Worm (Caenorhabditis elegans) whole organism, L3 larva: ENCODE results near the gene B0563.5.

Experiments used
- aly-2 ChIP-seq: fragments of 150-350 bp; optimal IDR thresholded peaks from 2 replicates; lab custom pipeline; 2014; ENCODE audit warnings: missing biosample characterization, missing genetic modification characterization
- ama-1 ChIP-seq: fragments of 150-350 bp; optimal IDR thresholded peaks from 2 replicates; lab custom pipeline; 2018
- ceh-16 ChIP-seq: sonication (generic microtip); optimal IDR thresholded peaks from 2 replicates; lab custom pipeline; 2017; ENCODE audit warnings: missing biosample characterization, missing genetic modification characterization
- ceh-28 ChIP-seq: fragments of 150-350 bp; optimal IDR thresholded peaks from 2 replicates; lab custom pipeline; 2014; ENCODE audit warnings: missing biosample characterization, missing genetic modification reagents, missing genetic modification characterization
- daf-12 ChIP-seq: fragments of 150-350 bp; optimal IDR thresholded peaks from 2 replicates; lab custom pipeline; 2014; ENCODE audit warnings: missing biosample characterization, missing genetic modification reagents, missing genetic modification characterization
- egl-27 ChIP-seq: sonication (generic microtip); optimal IDR thresholded peaks from 4 replicates; lab custom pipeline; 2017; ENCODE audit warnings: missing biosample characterization, missing genetic modification reagents, missing genetic modification characterization
- egl-5 ChIP-seq: fragments of 150-350 bp; optimal IDR thresholded peaks from 2 replicates; lab custom pipeline; 2017; ENCODE audit warnings: missing biosample characterization, missing genetic modification reagents, missing genetic modification characterization, inconsistent platforms
- elt-1 ChIP-seq: fragments of 150-350 bp; optimal IDR thresholded peaks from 2 replicates; lab custom pipeline; 2014; ENCODE audit warnings: missing biosample characterization, missing genetic modification characterization
- elt-2 ChIP-seq: sonication (generic microtip); optimal IDR thresholded peaks from 2 replicates; lab custom pipeline; 2016; ENCODE audit warnings: missing genetic modification reagents, mild to moderate bottlenecking, missing genetic modification characterization, missing compliant biosample characterization
- elt-3 ChIP-seq, 3 experiments: fragments of 150-350 bp in 1 of 3; sonication (generic microtip) in 2 of 3; optimal IDR thresholded peaks; 2 replicates in 2 of 3; 4 replicates in 1 of 3; lab custom pipeline; 2014 to 2017; ENCODE audit warnings: missing biosample characterization in 3 of 3, missing genetic modification characterization in 3 of 3
- eor-1 ChIP-seq, 2 experiments: fragments of 150-350 bp; optimal IDR thresholded peaks; 2 replicates each; lab custom pipeline; 2014 to 2018; ENCODE audit warnings: missing biosample characterization in 2 of 2, missing genetic modification characterization in 2 of 2
- fkh-10 ChIP-seq: sonication (generic microtip); optimal IDR thresholded peaks from 2 replicates; lab custom pipeline; 2017; ENCODE audit warnings: missing biosample characterization, missing genetic modification reagents, missing genetic modification characterization
- hmg-11 ChIP-seq: sonication (generic microtip); optimal IDR thresholded peaks from 2 replicates; lab custom pipeline; 2016; ENCODE audit warnings: missing genetic modification characterization, missing compliant biosample characterization
- jun-1 ChIP-seq: fragments of 150-350 bp; optimal IDR thresholded peaks from 2 replicates; lab custom pipeline; 2014; ENCODE audit warnings: missing biosample characterization, missing genetic modification reagents, missing genetic modification characterization
- lin-39 ChIP-seq: fragments of 150-350 bp; optimal IDR thresholded peaks from 2 replicates; lab custom pipeline; 2018; ENCODE audit warnings: missing biosample characterization, missing genetic modification reagents, missing genetic modification characterization
- mml-1 ChIP-seq: fragments of 150-350 bp; sonication (generic microtip); optimal IDR thresholded peaks from 3 replicates; lab custom pipeline; 2014; ENCODE audit warnings: missing biosample characterization, missing genetic modification characterization
- nfya-1 ChIP-seq: sonication (generic microtip); optimal IDR thresholded peaks from 2 replicates; lab custom pipeline; 2017; ENCODE audit warnings: missing genetic modification characterization, mild to moderate bottlenecking, missing compliant biosample characterization, antibody characterized with exemption, moderate library complexity; ENCODE audit not compliant: insufficient read depth
- nhr-11 ChIP-seq: fragments of 150-350 bp; optimal IDR thresholded peaks from 2 replicates; lab custom pipeline; 2014; ENCODE audit warnings: missing biosample characterization, missing genetic modification characterization
- nhr-23 ChIP-seq: fragments of 150-350 bp; optimal IDR thresholded peaks from 2 replicates; lab custom pipeline; 2014; ENCODE audit warnings: missing biosample characterization, missing genetic modification reagents, missing genetic modification characterization
- nhr-237 ChIP-seq: fragments of 150-350 bp; optimal IDR thresholded peaks from 2 replicates; lab custom pipeline; 2014; ENCODE audit warnings: missing biosample characterization, missing genetic modification characterization
- nhr-25 ChIP-seq: sonication (generic microtip); optimal IDR thresholded peaks from 2 replicates; lab custom pipeline; 2017; ENCODE audit warnings: missing biosample characterization, missing genetic modification characterization
- nhr-28 ChIP-seq: fragments of 150-350 bp; optimal IDR thresholded peaks from 2 replicates; lab custom pipeline; 2014; ENCODE audit warnings: missing biosample characterization, missing genetic modification characterization
- nhr-43 ChIP-seq: sonication (generic microtip); optimal IDR thresholded peaks from 2 replicates; lab custom pipeline; 2016; ENCODE audit warnings: mild to moderate bottlenecking, missing genetic modification characterization, missing compliant biosample characterization; ENCODE audit not compliant: poor library complexity, severe bottlenecking
- nhr-67 ChIP-seq: fragments of 150-350 bp; optimal IDR thresholded peaks from 2 replicates; lab custom pipeline; 2014; ENCODE audit warnings: missing biosample characterization, missing genetic modification characterization
- nhr-76 ChIP-seq: fragments of 150-350 bp; sonication (generic microtip); optimal IDR thresholded peaks from 5 replicates; lab custom pipeline; 2014; ENCODE audit warnings: missing biosample characterization, missing genetic modification characterization
- nhr-77 ChIP-seq: fragments of 150-350 bp; optimal IDR thresholded peaks from 2 replicates; lab custom pipeline; 2014; ENCODE audit warnings: missing biosample characterization, missing genetic modification characterization
- pha-4 ChIP-seq: fragments of 150-350 bp; optimal IDR thresholded peaks from 2 replicates; lab custom pipeline; 2014; ENCODE audit warnings: missing biosample characterization, missing genetic modification reagents, missing genetic modification characterization
- pqm-1 ChIP-seq: fragments of 150-350 bp; optimal IDR thresholded peaks from 2 replicates; lab custom pipeline; 2017; ENCODE audit warnings: missing biosample characterization, missing genetic modification characterization, inconsistent platforms
- sea-2 ChIP-seq: fragments of 150-350 bp; sonication (generic microtip); optimal IDR thresholded peaks from 4 replicates; lab custom pipeline; 2014; ENCODE audit warnings: missing biosample characterization, missing genetic modification reagents, missing genetic modification characterization
- skn-1 ChIP-seq: fragments of 150-350 bp; optimal IDR thresholded peaks from 2 replicates; lab custom pipeline; 2014; ENCODE audit warnings: missing biosample characterization, missing genetic modification characterization
- snpc-4 ChIP-seq: fragments of 150-350 bp; optimal IDR thresholded peaks from 2 replicates; lab custom pipeline; 2014; ENCODE audit warnings: missing biosample characterization, missing genetic modification characterization
- tbx-2 ChIP-seq: sonication (generic microtip); optimal IDR thresholded peaks from 2 replicates; lab custom pipeline; 2016; ENCODE audit warnings: mild to moderate bottlenecking, missing genetic modification characterization, missing compliant biosample characterization
- unc-39 ChIP-seq: sonication (generic microtip); optimal IDR thresholded peaks from 4 replicates; lab custom pipeline; 2017; ENCODE audit warnings: missing biosample characterization, missing genetic modification characterization
- unc-62 ChIP-seq: fragments of 150-350 bp; sonication (generic microtip); optimal IDR thresholded peaks from 4 replicates; lab custom pipeline; 2014; ENCODE audit warnings: missing biosample characterization, missing genetic modification reagents, missing genetic modification characterization
- ztf-11 ChIP-seq: fragments of 150-350 bp; optimal IDR thresholded peaks from 2 replicates; lab custom pipeline; 2014; ENCODE audit warnings: missing biosample characterization, missing genetic modification characterization
- ztf-4 ChIP-seq: fragments of 150-350 bp; optimal IDR thresholded peaks from 2 replicates; lab custom pipeline; 2014; ENCODE audit warnings: missing biosample characterization, missing genetic modification characterization

B0563.5 gene

DNA sequence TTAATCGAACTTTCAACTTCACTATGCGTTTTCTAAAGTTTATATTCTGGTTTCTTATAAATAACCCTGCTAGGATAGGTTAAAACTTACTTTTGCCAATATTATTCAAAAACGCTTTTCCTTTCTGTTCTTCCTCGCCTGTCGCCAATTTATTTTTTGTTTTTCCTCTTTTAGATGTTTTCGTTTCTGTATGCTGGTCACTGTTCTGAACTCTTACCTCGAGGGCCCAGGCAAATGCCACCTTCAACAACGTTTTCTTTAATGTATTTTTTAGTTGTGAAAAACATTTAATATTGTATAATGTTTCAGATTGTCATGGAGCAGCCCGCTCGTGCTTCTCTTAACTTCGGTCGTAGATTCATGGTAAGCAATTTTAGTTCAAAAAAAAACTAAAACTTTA lies 36.2 kb downstream of the B0563.5 start, which contains the start of gene Y81B9A.3:
Gene Y81B9A.3, plus strand, starts transcription at position 301 of the 400 bp plus-strand sequence.
- TF ChIP-seq nhr-237 (tag; lab: Kevin White, UChicago) (no peak), mml-1 (tag; lab: Kevin White, UChicago) (no peak), nhr-28 (tag; lab: Kevin White, UChicago) (no peak), nhr-23 (tag; lab: Kevin White, UChicago) (no peak), unc-39 (tag; lab: Kevin White, UChicago) (no peak), tbx-2 (tag; lab: Kevin White, UChicago) (no peak), pqm-1 (tag; lab: Kevin White, UChicago) (no peak), ceh-16 (tag; lab: Kevin White, UChicago) (no peak), pha-4 (tag; lab: Kevin White, UChicago) (no peak), unc-62 (GFP tag; lab: Kevin White, UChicago) (no peak), eor-1 (tag; optimal IDR thresholded peaks at IDR 0.05; lab: Kevin White, UChicago) (no peak), ceh-28 (tag; lab: Kevin White, UChicago) (no peak), skn-1 (tag; lab: Kevin White, UChicago) (no peak), elt-3 (tag; optimal IDR thresholded peaks at IDR 0.05; lab: Kevin White, UChicago) (no peak), egl-27 (tag; lab: Kevin White, UChicago) (no peak), ama-1 (lab: Kevin White, UChicago) (no peak)
- TF ChIP-seq, all 47 proteins: peak for 0

DNA sequence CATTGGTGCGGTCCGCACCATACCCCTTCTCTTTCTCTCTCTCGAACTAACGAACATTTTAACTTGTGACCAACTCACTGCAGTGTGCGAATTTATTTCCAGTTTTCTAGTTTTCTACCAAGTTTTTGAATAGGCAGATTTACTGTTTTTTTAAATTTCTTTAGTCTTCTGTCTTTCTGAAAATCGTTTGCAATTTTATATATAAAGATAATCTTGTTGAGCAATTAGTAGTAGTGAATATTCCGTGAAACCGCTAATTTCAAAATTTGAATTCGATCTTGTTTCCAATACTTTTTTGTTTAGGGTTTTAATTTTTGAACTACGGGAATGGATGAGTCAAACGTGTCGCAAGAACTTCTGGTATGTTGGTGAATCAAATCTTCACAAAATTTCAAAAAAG lies 37.9 kb downstream of the B0563.5 start, which contains the start of gene Y81B9A.2:
Gene Y81B9A.2, plus strand, starts transcription at position 301 of the 400 bp plus-strand sequence.
- TF ChIP-seq nhr-28 (tag; lab: Kevin White, UChicago) (no peak), nfya-1 (tag; lab: Kevin White, UChicago) (no peak), unc-62 (GFP tag; lab: Kevin White, UChicago) (no peak), sea-2 (no peak), jun-1 (tag; lab: Kevin White, UChicago) (no peak), mml-1 (tag; lab: Kevin White, UChicago) (no peak), nhr-43 (no peak), elt-2 (tag; lab: Kevin White, UChicago) (no peak), elt-1 (tag; lab: Kevin White, UChicago) (no peak), nhr-11 (no peak), nhr-67 (tag; lab: Kevin White, UChicago) (no peak), daf-12 (no peak), pha-4 (tag; lab: Kevin White, UChicago) (no peak), tbx-2 (tag; lab: Kevin White, UChicago) (no peak), ama-1 (lab: Kevin White, UChicago) (no peak), skn-1 (tag; lab: Kevin White, UChicago) (no peak)

DNA sequence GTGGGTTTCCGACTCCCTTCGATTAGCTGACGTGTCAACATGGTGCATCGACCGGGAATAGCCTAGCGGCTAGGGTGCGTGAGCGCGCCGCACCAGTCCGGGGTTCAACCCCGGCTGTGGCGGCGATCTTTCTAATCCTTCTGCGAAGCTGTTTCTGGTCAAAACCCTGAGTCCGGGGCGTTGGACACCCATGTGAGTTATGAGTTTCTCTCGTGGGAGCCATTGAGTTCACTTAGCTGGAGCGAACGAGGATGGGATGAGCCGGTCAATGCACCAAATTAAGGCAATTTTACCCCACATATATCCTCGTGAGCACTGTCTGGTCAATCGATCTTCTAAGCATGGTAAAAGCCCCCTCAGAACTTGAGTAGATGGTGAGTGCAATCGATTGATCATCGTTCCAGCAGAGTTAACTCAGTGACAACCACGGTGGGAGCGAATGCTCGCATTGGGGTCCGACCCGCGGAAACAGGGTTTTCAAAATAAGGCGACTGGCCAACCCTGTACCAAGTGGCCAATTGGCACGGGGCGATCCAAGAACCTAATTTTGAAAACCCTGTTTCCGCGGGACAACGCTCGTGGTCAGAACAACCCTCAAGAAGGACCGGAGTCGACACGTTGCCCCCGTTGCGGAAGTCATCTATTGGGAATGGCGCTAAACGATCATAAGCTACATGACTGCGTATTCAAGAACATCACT lies 46.0 kb downstream of the B0563.5 start, which contains the start of gene Y81B9A.1:
Gene Y81B9A.1, plus strand, starts transcription at position 650 of the 700 bp plus-strand sequence.
- TF ChIP-seq nhr-237 (tag; lab: Kevin White, UChicago) (no peak), aly-2 (no peak), egl-5 (tag; lab: Kevin White, UChicago) (no peak), mml-1 (tag; lab: Kevin White, UChicago) (no peak), elt-2 (tag; lab: Kevin White, UChicago) (no peak), nfya-1 (tag; lab: Kevin White, UChicago) (no peak), nhr-67 (tag; lab: Kevin White, UChicago) (no peak), ztf-11 (tag; lab: Kevin White, UChicago) (no peak), nhr-77 (tag; lab: Kevin White, UChicago) (no peak), nhr-76 (tag; lab: Kevin White, UChicago) (no peak), lin-39 (tag; lab: Kevin White, UChicago) (no peak), ztf-4 (tag; lab: Kevin White, UChicago) (no peak), egl-27 (tag; lab: Kevin White, UChicago) (no peak), nhr-25 (tag; lab: Kevin White, UChicago) (no peak), snpc-4 (tag; lab: Kevin White, UChicago) (no peak), fkh-10 (GFP tag; lab: Kevin White, UChicago) (no peak), hmg-11 (tag; lab: Kevin White, UChicago) (no peak)
